Worm (Caenorhabditis elegans) whole organism, dauer: ENCODE data around the gene C38H2.2.

Source experiments
- unc-62 ChIP-seq: sonication (generic microtip); optimal IDR thresholded peaks from 2 replicates; lab custom pipeline; 2017; ENCODE audit warnings: missing biosample characterization, missing genetic modification reagents, missing genetic modification characterization

Gene C38H2.2

ce11 chrIII:10381473-10381872 lies at the start of gene C38H2.2:
Gene C38H2.2 (plus strand): TSS chrIII:10381773.
- no peak for TF ChIP-seq unc-62 (GFP tag; lab: Kevin White, UChicago)

ce11 chrIII:10332560-10332959 lies 49.0 kb upstream of the C38H2.2 start, which contains the start of gene T07C4.12:
Gene T07C4.12 (minus strand): TSS chrIII:10332660.
- no peak for TF ChIP-seq unc-62 (GFP tag; lab: Kevin White, UChicago)

ce11 chrIII:10333961-10334542 lies 47.5 kb upstream of the C38H2.2 start, which contains the start of the genes jmjd-4 and mev-1:
Gene jmjd-4 (minus strand): TSS chrIII:10334018.
Gene mev-1 (plus strand): TSS chrIII:10334277.
- TF ChIP-seq unc-62 (GFP tag; lab: Kevin White, UChicago): no peak

DNA sequence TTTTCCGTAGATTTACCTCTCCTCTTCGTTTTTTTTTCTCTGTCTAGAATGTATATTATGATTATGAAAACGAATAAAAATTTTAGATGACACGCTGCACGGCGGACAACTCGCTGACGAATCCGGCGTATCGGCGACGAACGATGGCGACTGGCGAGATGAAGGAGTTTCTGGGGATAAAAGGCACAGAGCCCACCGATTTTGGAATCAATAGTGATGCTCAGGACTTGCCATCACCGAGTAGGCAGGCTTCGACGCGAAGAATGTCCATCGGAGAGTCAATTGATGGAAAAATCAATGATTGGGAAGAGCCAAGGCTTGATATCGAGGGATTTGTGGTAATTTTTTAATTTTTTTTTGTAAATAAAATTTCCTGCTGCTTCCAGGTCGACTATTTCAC lies 46.5 kb upstream of the C38H2.2 start, which contains the start of gene ced-9:
ced-9 (plus strand) TSS at position 87 of the 400 bp plus-strand sequence.
- TF ChIP-seq unc-62 (GFP tag; lab: Kevin White, UChicago): no peak

ce11 chrIII:10336109-10336508 lies 45.5 kb upstream of the C38H2.2 start:
- no peak for TF ChIP-seq unc-62 (GFP tag; lab: Kevin White, UChicago)

ce11 chrIII:10337508-10338166 lies 43.9 kb upstream of the C38H2.2 start, which contains the start of gene ttr-15:
Gene ttr-15 (plus strand): TSS chrIII:10337847.
- no peak for TF ChIP-seq unc-62 (GFP tag; lab: Kevin White, UChicago)

- TF ChIP-seq unc-62 (GFP tag; lab: Kevin White, UChicago): no peak
These were observed 42.4 kb upstream of the C38H2.2 start for ce11 chrIII:10338992-10339852.

DNA sequence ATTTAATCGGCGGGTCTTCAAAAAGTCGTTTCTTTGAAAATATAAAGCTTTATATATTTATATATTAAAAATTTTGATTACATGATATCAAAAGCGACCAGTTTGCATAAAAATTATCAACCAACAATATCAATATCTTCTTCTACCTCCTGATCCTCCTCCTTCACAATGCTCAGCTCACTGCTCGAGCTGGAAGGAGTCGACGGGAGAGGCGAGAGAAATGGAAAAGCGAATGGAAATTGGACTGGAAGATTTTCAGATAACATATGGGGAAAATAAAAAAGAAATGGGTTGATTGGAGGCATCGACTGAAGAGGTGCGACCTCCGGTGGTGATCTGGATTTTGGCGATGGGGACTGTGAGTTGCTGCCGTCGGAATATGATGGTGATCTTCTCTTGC lies 41.6 kb upstream of the C38H2.2 start:
- TF ChIP-seq unc-62 (GFP tag; lab: Kevin White, UChicago): no peak

- no peak for TF ChIP-seq unc-62 (GFP tag; lab: Kevin White, UChicago)
These were observed 39.8 kb upstream of the C38H2.2 start, which contains the start of gene tbx-9 for ce11 chrIII:10341758-10342157. Gene tbx-9 (minus strand): TSS chrIII:10341858.

- TF ChIP-seq unc-62 (GFP tag; lab: Kevin White, UChicago): no peak
These were observed 36.8 kb upstream of the C38H2.2 start for ce11 chrIII:10344762-10345161.

ce11 chrIII:10347049-10347448 lies 34.5 kb upstream of the C38H2.2 start, which contains the start of gene tbx-8:
Gene tbx-8 (plus strand): TSS chrIII:10347349.
- no peak for TF ChIP-seq unc-62 (GFP tag; lab: Kevin White, UChicago)

- no peak for TF ChIP-seq unc-62 (GFP tag; lab: Kevin White, UChicago)
These were observed 29.9 kb upstream of the C38H2.2 start, which contains the start of gene T07C4.3 for ce11 chrIII:10351595-10352207. Gene T07C4.3 (plus strand): TSS chrIII:10352157.

DNA sequence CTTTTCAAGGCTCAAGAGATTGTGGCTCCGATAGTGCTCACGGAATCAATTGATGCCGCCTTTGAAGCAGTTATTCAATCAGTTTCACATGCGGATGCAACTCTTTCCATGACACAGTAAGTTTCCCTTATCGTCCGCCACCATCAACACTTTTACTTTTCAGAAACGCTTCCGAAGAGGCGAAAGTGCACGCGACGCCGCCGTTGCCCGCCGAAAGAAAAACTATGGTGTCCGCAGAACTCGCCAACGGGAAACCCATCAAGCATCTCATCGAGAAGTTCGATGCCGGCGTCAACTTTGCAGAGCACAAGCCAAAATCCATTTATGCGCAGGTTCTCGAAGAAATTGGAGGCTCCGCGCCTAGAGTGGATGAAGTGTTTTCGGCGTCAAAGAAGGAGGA lies 28.1 kb upstream of the C38H2.2 start:
- no peak for TF ChIP-seq unc-62 (GFP tag; lab: Kevin White, UChicago)

DNA sequence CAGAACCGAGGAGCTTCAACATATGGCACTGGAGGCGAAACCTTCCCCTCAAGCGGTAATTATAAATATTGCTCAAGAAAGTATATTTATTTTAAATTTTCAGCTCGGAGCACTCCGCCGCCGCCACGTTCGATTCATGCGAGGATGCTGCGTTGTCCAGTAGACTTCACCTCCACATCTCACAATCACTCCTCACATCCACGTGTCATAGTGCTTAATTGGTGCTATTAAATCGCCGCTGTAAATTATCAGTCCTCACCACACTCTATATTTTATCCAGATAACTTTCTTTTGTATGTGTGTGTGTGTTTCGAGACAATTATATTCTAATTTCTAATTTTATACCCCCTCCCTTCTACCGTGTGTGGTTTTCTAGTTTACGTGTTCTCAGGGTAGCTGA lies 27.0 kb upstream of the C38H2.2 start:
- no peak for TF ChIP-seq unc-62 (GFP tag; lab: Kevin White, UChicago)

ce11 chrIII:10355382-10355781 lies 26.2 kb upstream of the C38H2.2 start, which contains the start of gene spp-1:
Gene spp-1 (minus strand): TSS chrIII:10355668.
- TF ChIP-seq unc-62 (GFP tag; lab: Kevin White, UChicago): no peak
